Fruit fly (Drosophila melanogaster): ENCODE results near the gene CG11162.
A peak's percentile ranks its signal among the peaks of the same experiment; 100 is the strongest.

CG11162 gene

dm6 chrX:13691992-13692391 lies 15.3 kb downstream of the CG11162 start, which contains the start of gene Nna1:
TSS of gene Nna1 (plus strand) at chrX:13692292.
- TF ChIP-seq CG32121 (GFP tag; IDR thresholded peaks at IDR 0.05) (no peak), Pif1A (GFP tag; optimal IDR thresholded peaks at IDR 0.05) (no peak), CG8159 (tag; optimal IDR thresholded peaks at IDR 0.05) (no peak)

- peak; percentile 63; the same call in 1 of the 3 replicates for TF ChIP-seq CG4496 (GFP tag; IDR thresholded peaks at IDR 0.05)
- TF ChIP-seq CG10348 (GFP tag; IDR thresholded peaks at IDR 0.05): no peak
- peak; percentile 8 for TF ChIP-seq CG8301 (tag; optimal IDR thresholded peaks at IDR 0.05)
- TF ChIP-seq rn (GFP tag; IDR thresholded peaks at IDR 0.05): no peak
- TF ChIP-seq CG32121 (GFP tag; IDR thresholded peaks at IDR 0.05): 0 out of 2 replicates have a peak, but pooled peaks have one; percentile 19
- TF ChIP-seq CG14655 (GFP tag; optimal IDR thresholded peaks at IDR 0.05): peak; percentile 15
- TF ChIP-seq Ets98B (GFP tag; IDR thresholded peaks at IDR 0.05): peak; percentile 43; the same call in 1 of the 2 replicates
Measured at dm6 chrX:13698717-13699427, 22.2 kb downstream of the CG11162 start.

- no peak for TF ChIP-seq rn (GFP tag; IDR thresholded peaks at IDR 0.05)
- TF ChIP-seq fd96Ca (GFP tag; IDR thresholded peaks at IDR 0.05): no peak
- no peak for TF ChIP-seq EcR (GFP tag; optimal IDR thresholded peaks at IDR 0.05)
- TF ChIP-seq CG15710 (tag; optimal IDR thresholded peaks at IDR 0.05): no peak
- TF ChIP-seq Pif1B (GFP tag; optimal IDR thresholded peaks at IDR 0.05): no peak
- no peak for TF ChIP-seq Snoo (tag; optimal IDR thresholded peaks at IDR 0.05)
- no peak for TF ChIP-seq CG14655 (GFP tag; optimal IDR thresholded peaks at IDR 0.05)
- TF ChIP-seq D1 (tag; optimal IDR thresholded peaks at IDR 0.05): no peak
- no peak for TF ChIP-seq CG13204 (GFP tag; optimal IDR thresholded peaks at IDR 0.05)
- TF ChIP-seq Pif1A (GFP tag; optimal IDR thresholded peaks at IDR 0.05): no peak
- TF ChIP-seq CG10348 (GFP tag; IDR thresholded peaks at IDR 0.05): no peak
Measured at dm6 chrX:13699666-13700065, 23.0 kb downstream of the CG11162 start.

- TF ChIP-seq Pif1B (GFP tag; optimal IDR thresholded peaks at IDR 0.05) (no peak), CG34367 (tag; optimal IDR thresholded peaks at IDR 0.05) (no peak), CG8301 (tag; optimal IDR thresholded peaks at IDR 0.05) (no peak), CG4496 (GFP tag; IDR thresholded peaks at IDR 0.05) (no peak), gl (tag; optimal IDR thresholded peaks at IDR 0.05) (no peak), Pif1A (GFP tag; optimal IDR thresholded peaks at IDR 0.05) (no peak)
Measured at dm6 chrX:13717982-13718402, 41.3 kb downstream of the CG11162 start, which contains the start of gene Nadsyn. TSS of gene Nadsyn (minus strand) at chrX:13718285.

- TF ChIP-seq D1 (tag; optimal IDR thresholded peaks at IDR 0.05) (no peak), Pif1B (GFP tag; optimal IDR thresholded peaks at IDR 0.05) (no peak)
Measured at dm6 chrX:13721934-13722333, 45.2 kb downstream of the CG11162 start, which contains the start of the genes Mrgn1 and mus101. TSS of gene Mrgn1 (minus strand) at chrX:13721977. TSS of gene mus101 (plus strand) at chrX:13722246.

All from whole organism, pupa.